Worm (Caenorhabditis elegans) whole organism, L1 larva: Measurements from ENCODE around the gene F44E2.8.

Experiments
- aly-2 ChIP-seq: fragments of 150-350 bp; optimal IDR thresholded peaks from 2 replicates; lab custom pipeline; 2014; ENCODE audit warnings: missing biosample characterization, missing genetic modification characterization
- efl-1 ChIP-seq, 4 experiments: fragments of 150-350 bp; optimal IDR thresholded peaks in 3 of 4; peaks in 1 of 4; 1 replicate in 1 of 4; 2 replicates in 3 of 4; lab custom pipeline; 2014; ENCODE audit warnings: missing biosample characterization in 2 of 4, missing genetic modification characterization in 2 of 4, missing genetic modification reagents in 2 of 4
- egl-27 ChIP-seq, 2 experiments: fragments of 150-350 bp in 1 of 2; sonication (generic microtip); optimal IDR thresholded peaks; 3 replicates each; lab custom pipeline; 2017 to 2018; ENCODE audit warnings: missing biosample characterization in 2 of 2, missing genetic modification characterization in 2 of 2, missing genetic modification reagents in 2 of 2
- hpl-2 ChIP-seq: fragments of 150-350 bp; optimal IDR thresholded peaks from 2 replicates; lab custom pipeline; 2014; ENCODE audit warnings: missing biosample characterization, missing genetic modification reagents, missing genetic modification characterization
- isw-1 ChIP-seq: fragments of 200-800 bp; sonication (Bioruptor generic); IDR thresholded peaks from 2 replicates; pipeline ENCODE4 v1.3.6; 2022; ENCODE audit warnings: missing genetic modification characterization, missing compliant biosample characterization
- lin-13 ChIP-seq: fragments of 150-350 bp; optimal IDR thresholded peaks from 2 replicates; lab custom pipeline; 2014; ENCODE audit warnings: missing biosample characterization, missing genetic modification reagents, missing genetic modification characterization
- lir-3 ChIP-seq: sonication (generic microtip); optimal IDR thresholded peaks from 2 replicates; lab custom pipeline; 2016; ENCODE audit warnings: mild to moderate bottlenecking, missing genetic modification characterization, moderate library complexity, missing compliant biosample characterization; ENCODE audit not compliant: poor library complexity
- mdl-1 ChIP-seq, 2 experiments: fragments of 150-350 bp; optimal IDR thresholded peaks; 2 replicates each; lab custom pipeline; 2014 to 2017; ENCODE audit warnings: missing biosample characterization in 2 of 2, missing genetic modification characterization in 2 of 2, inconsistent platforms in 1 of 2
- nhr-28 ChIP-seq: fragments of 150-350 bp; optimal IDR thresholded peaks from 2 replicates; lab custom pipeline; 2014; ENCODE audit warnings: missing biosample characterization, missing genetic modification characterization
- nhr-77 ChIP-seq: fragments of 150-350 bp; optimal IDR thresholded peaks from 2 replicates; lab custom pipeline; 2014; ENCODE audit warnings: missing biosample characterization, missing genetic modification characterization
- skn-1 ChIP-seq: fragments of 150-350 bp; optimal IDR thresholded peaks from 2 replicates; lab custom pipeline; 2014; ENCODE audit warnings: missing biosample characterization, missing genetic modification characterization
- tbx-2 ChIP-seq: sonication (generic microtip); optimal IDR thresholded peaks from 2 replicates; lab custom pipeline; 2016; ENCODE audit warnings: missing genetic modification characterization, missing compliant biosample characterization

DNA sequence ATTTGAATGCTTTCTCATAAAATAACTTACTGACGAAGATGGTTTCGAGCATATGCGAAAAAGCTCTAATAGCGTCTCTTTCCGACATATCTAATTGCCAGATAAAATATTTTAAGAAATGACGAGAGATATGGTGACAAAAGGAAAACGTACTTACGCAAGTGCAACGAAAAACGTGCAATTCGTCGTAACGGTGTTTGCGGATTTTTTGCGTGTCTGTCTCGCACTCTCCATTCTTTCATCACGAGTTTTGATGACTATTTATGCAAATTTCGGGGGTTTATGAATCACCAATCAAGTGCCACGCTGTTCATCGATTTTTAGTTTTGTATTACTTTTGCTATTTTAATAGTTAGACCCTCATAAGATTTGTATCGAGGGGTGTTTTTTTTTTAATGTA, 39.3 kb upstream of the F44E2.8 start, which contains the start of gene ZK637.14:
- no peak for TF ChIP-seq nhr-28 (tag; lab: Kevin White, UChicago)
- TF ChIP-seq lin-13 (GFP tag; lab: Kevin White, UChicago), result no peak
- peak; percentile 62 to 63 for TF ChIP-seq efl-1 (optimal IDR thresholded peaks at IDR 0.05; lab: Kevin White, UChicago)
- peak; percentile 66 to 96 for TF ChIP-seq efl-1 (GFP tag; optimal IDR thresholded peaks at IDR 0.05 in 1 of 2; lab: Kevin White, UChicago)
- peak; percentile 89 for TF ChIP-seq skn-1 (tag; lab: Kevin White, UChicago)
- no peak for TF ChIP-seq mdl-1 (tag; optimal IDR thresholded peaks at IDR 0.05; lab: Kevin White, UChicago)
- peak; percentile 20 for TF ChIP-seq tbx-2 (tag; lab: Kevin White, UChicago)
- TF ChIP-seq aly-2, result no peak
- TF ChIP-seq nhr-77 (tag; lab: Kevin White, UChicago), result no peak
- peak; percentile 39 for TF ChIP-seq lir-3 (tag; lab: Kevin White, UChicago)
- TF ChIP-seq isw-1 (GFP tag; lab: Robert Waterston, UW), result peak; percentile 26
- no peak for TF ChIP-seq hpl-2
- no peak for TF ChIP-seq egl-27 (tag; optimal IDR thresholded peaks at IDR 0.05; lab: Kevin White, UChicago)
